Fruit fly (Drosophila melanogaster) whole organism, wandering third instar larva: ENCODE measurements around the gene CG6356.

ENCODE experiments used
- ey ChIP-seq: fragments of 200-800 bp; sonication (Bioruptor generic); optimal IDR thresholded peaks from 2 replicates; lab custom pipeline; 2016; ENCODE audit warnings: missing biosample characterization, missing genetic modification characterization
- psq ChIP-seq: fragments of 200-800 bp; sonication (Bioruptor generic); optimal IDR thresholded peaks from 3 replicates; lab custom pipeline; 2017; ENCODE audit warnings: missing biosample characterization, mild to moderate bottlenecking, missing genetic modification characterization, moderate library complexity
- rgr ChIP-seq: fragments of 200-800 bp; sonication (Bioruptor generic); optimal IDR thresholded peaks from 3 replicates; lab custom pipeline; 2016; ENCODE audit warnings: missing biosample characterization, mild to moderate bottlenecking, missing genetic modification characterization

- TF ChIP-seq ey (GFP tag; lab: Kevin White, UChicago): no peak
- no peak for TF ChIP-seq rgr (GFP tag; lab: Kevin White, UChicago)
- no peak for TF ChIP-seq psq (GFP tag; lab: Kevin White, UChicago)
Observed at dm6 chr3R:24272232-24272631, 11.5 kb upstream of the CG6356 start.
